Fruit fly (Drosophila melanogaster): ENCODE data around the gene CG42729.

The CG42729 gene

DNA sequence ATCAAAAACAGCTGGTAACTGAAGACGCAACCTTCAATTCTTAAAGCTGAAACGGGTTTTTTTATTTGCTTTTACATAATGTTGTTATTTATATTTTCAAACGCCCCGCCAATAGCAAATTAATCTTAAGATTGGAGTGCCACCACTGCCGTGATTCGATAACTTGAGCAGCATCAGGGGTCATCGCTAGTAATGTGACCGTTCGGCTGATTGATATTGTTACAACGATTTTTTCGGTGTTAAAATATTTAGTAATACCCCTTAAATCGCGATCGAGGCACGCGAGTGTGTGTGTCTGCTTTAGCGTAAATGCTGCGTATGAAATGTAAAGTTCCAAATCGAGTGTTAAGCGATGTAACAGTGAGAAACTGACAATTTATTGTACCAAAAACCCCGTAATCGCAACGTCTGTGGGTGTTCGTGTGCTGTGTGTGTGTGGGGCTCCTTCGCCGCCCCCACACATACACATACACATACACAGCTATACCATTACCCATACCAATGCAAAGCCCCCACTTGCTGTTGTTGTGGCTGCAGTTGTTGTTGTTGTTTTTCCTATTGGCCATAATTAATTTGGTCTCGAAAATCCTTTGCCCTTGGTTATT lies 38.6 kb upstream of the CG42729 start, which contains the start of gene dop (continued):
- no peak for TF ChIP-seq CG5245 (GFP tag; optimal IDR thresholded peaks at IDR 0.05)
- no peak for TF ChIP-seq repo (GFP tag; optimal IDR thresholded peaks at IDR 0.05)
- TF ChIP-seq Atf3 (GFP tag; optimal IDR thresholded peaks at IDR 0.05) = no peak
- peak; percentile 62 for TF ChIP-seq CG9932 (GFP tag; IDR thresholded peaks at IDR 0.05)
- TF ChIP-seq CG43689 (GFP tag; IDR thresholded peaks at IDR 0.05) = no peak
- TF ChIP-seq CG12659 (GFP tag; optimal IDR thresholded peaks at IDR 0.05) = peak; percentile 34
- no peak for TF ChIP-seq CG10565 (GFP tag; optimal IDR thresholded peaks at IDR 0.05)
- no peak for TF ChIP-seq CG7745 (tag; optimal IDR thresholded peaks at IDR 0.05)
- peak; percentile 58 for TF ChIP-seq B-H2 (GFP tag; optimal IDR thresholded peaks at IDR 0.05)
- TF ChIP-seq phol (tag; optimal IDR thresholded peaks at IDR 0.05) = peak; percentile 43
- TF ChIP-seq CG9609 (GFP tag; optimal IDR thresholded peaks at IDR 0.05) = no peak
- peak; percentile 52; the same call in 2 of the 3 replicates for TF ChIP-seq CG6791 (GFP tag; IDR thresholded peaks at IDR 0.05; ENCODE audit: partially characterized antibody)
- TF ChIP-seq CG11398 (GFP tag; optimal IDR thresholded peaks at IDR 0.05) = no peak
- peak; percentile 61 for TF ChIP-seq CG15514 (GFP tag; optimal IDR thresholded peaks at IDR 0.05)
- no peak for TF ChIP-seq CG2129 (GFP tag; IDR thresholded peaks at IDR 0.05; ENCODE audit: partially characterized antibody)
- TF ChIP-seq CG15696 (tag; optimal IDR thresholded peaks at IDR 0.05) = no peak
- no peak for TF ChIP-seq CG10431 (GFP tag; optimal IDR thresholded peaks at IDR 0.05)
- no peak for TF ChIP-seq CG17361 (GFP tag; IDR thresholded peaks at IDR 0.05)
- TF ChIP-seq esg (GFP tag; conservative IDR thresholded peaks at IDR 0.05) = no peak
- TF ChIP-seq CG2712 (tag; optimal IDR thresholded peaks at IDR 0.05) = no peak
- TF ChIP-seq her (GFP tag; optimal IDR thresholded peaks at IDR 0.05) = peak; percentile 35
- TF ChIP-seq sqz (GFP tag; optimal IDR thresholded peaks at IDR 0.05) = no peak
- TF ChIP-seq CG15479 (GFP tag; optimal IDR thresholded peaks at IDR 0.05) = no peak
- peak; percentile 82 for TF ChIP-seq BEAF-32 (GFP tag; optimal IDR thresholded peaks at IDR 0.05)
- TF ChIP-seq CG4360 (GFP tag; IDR thresholded peaks at IDR 0.05) = peak; percentile 94
- peak; percentile 59 for TF ChIP-seq trem (tag; optimal IDR thresholded peaks at IDR 0.05)
- TF ChIP-seq CG31224 (GFP tag; IDR thresholded peaks at IDR 0.05) = no peak
- TF ChIP-seq Hmx (GFP tag; optimal IDR thresholded peaks at IDR 0.05) = no peak
- no peak for TF ChIP-seq emc (GFP tag; optimal IDR thresholded peaks at IDR 0.05)
- TF ChIP-seq wek (GFP tag; optimal IDR thresholded peaks at IDR 0.05) = no peak
- TF ChIP-seq NC2α (GFP tag; optimal IDR thresholded peaks at IDR 0.05) = no peak
- no peak for TF ChIP-seq Oli (tag; optimal IDR thresholded peaks at IDR 0.05)
- no peak for TF ChIP-seq nerfin-1 (tag; optimal IDR thresholded peaks at IDR 0.05)
- no peak for TF ChIP-seq Hr78 (GFP tag; optimal IDR thresholded peaks at IDR 0.05)
- TF ChIP-seq CG17568 (GFP tag; optimal IDR thresholded peaks at IDR 0.05) = no peak
- TF ChIP-seq CG11085 (GFP tag; IDR thresholded peaks at IDR 0.05) = no peak
- TF ChIP-seq aop (GFP tag; IDR thresholded peaks at IDR 0.05) = no peak
- no peak for TF ChIP-seq eve (GFP tag; optimal IDR thresholded peaks at IDR 0.05)
- TF ChIP-seq dati (GFP tag; IDR thresholded peaks at IDR 0.05) = no peak
- TF ChIP-seq Scr (GFP tag; IDR thresholded peaks at IDR 0.05; ENCODE audit: partially characterized antibody) = peak; percentile 71
- no peak for TF ChIP-seq HLHmδ (GFP tag; optimal IDR thresholded peaks at IDR 0.05)
- no peak for TF ChIP-seq yki (optimal IDR thresholded peaks at IDR 0.05)
- no peak for TF ChIP-seq CG10209 (GFP tag; optimal IDR thresholded peaks at IDR 0.05)
- TF ChIP-seq CrebB (tag; optimal IDR thresholded peaks at IDR 0.05) = no peak
- TF ChIP-seq CG15073 (GFP tag; optimal IDR thresholded peaks at IDR 0.05) = no peak
- no peak for TF ChIP-seq E2f1 (GFP tag; IDR thresholded peaks at IDR 0.05)
- TF ChIP-seq Sry-β (GFP tag; optimal IDR thresholded peaks at IDR 0.05) = peak; percentile 27
- TF ChIP-seq CG9215 (GFP tag; IDR thresholded peaks at IDR 0.05) = no peak
- TF ChIP-seq Gsc (GFP tag; IDR thresholded peaks at IDR 0.05) = no peak
- no peak for TF ChIP-seq CG17829 (tag; optimal IDR thresholded peaks at IDR 0.05)
- TF ChIP-seq tin (GFP tag; optimal IDR thresholded peaks at IDR 0.05) = no peak

Data from whole organism, embryonic.